Worm (Caenorhabditis elegans): Measurements from ENCODE around the gene F49C5.5.

Gene F49C5.5

ce11 chrII:12555579-12555978, 9.3 kb upstream of the F49C5.5 start, which contains the start of gene F49C5.11:
F49C5.11 (plus strand) TSS chrII:12555879.
- TF ChIP-seq unc-62 (GFP tag; optimal IDR thresholded peaks at IDR 0.05 in 1 of 2): peak in 1 of 2 experiments; percentile 89
- TF ChIP-seq unc-62 (tag; optimal IDR thresholded peaks at IDR 0.05): no peak
- no peak for TF ChIP-seq nhr-6 (tag; optimal IDR thresholded peaks at IDR 0.05)
- TF ChIP-seq hif-1 (tag; optimal IDR thresholded peaks at IDR 0.05): no peak

ce11 chrII:12550940-12551339, 4.6 kb upstream of the F49C5.5 start:
- no peak for TF ChIP-seq lir-3 (tag; optimal IDR thresholded peaks at IDR 0.05)
- no peak for TF ChIP-seq nhr-10 (tag; optimal IDR thresholded peaks at IDR 0.05)
- TF ChIP-seq aha-1 (tag): peak; percentile 55

ce11 chrII:12549613-12550012, 3.3 kb upstream of the F49C5.5 start:
- TF ChIP-seq tra-1 (GFP tag; IDR thresholded peaks at IDR 0.05) (0 out of 2 replicates have a peak, but pooled peaks have one; percentile 24), mes-2 (tag; optimal IDR thresholded peaks at IDR 0.05; ENCODE audit: poor library complexity, severe bottlenecking) (no peak), ztf-7 (tag; optimal IDR thresholded peaks at IDR 0.05) (no peak), mxl-3 (GFP tag; optimal IDR thresholded peaks at IDR 0.05) (no peak), zfp-3 (GFP tag; conservative IDR thresholded peaks at IDR 0.05) (no peak), nhr-10 (tag; optimal IDR thresholded peaks at IDR 0.05) (no peak), aha-1 (tag) (peak; percentile 78), nhr-76 (tag; optimal IDR thresholded peaks at IDR 0.05) (no peak), arid-1 (GFP tag; conservative IDR thresholded peaks at IDR 0.05) (no peak), nhr-41 (GFP tag; IDR thresholded peaks at IDR 0.05) (no peak), lin-39 (tag; optimal IDR thresholded peaks at IDR 0.05) (no peak), ztf-11 (tag; optimal IDR thresholded peaks at IDR 0.05) (no peak), D1046.2 (GFP tag; IDR thresholded peaks at IDR 0.05) (no peak), cey-2 (tag; optimal IDR thresholded peaks at IDR 0.05; ENCODE audit: borderline replicate concordance, insufficient read depth) (peak; percentile 16), egl-27 (tag; optimal IDR thresholded peaks at IDR 0.05) (no peak), nhr-28 (tag; optimal IDR thresholded peaks at IDR 0.05) (peak; percentile 47), unc-62 (GFP tag; optimal IDR thresholded peaks at IDR 0.05 in 1 of 2) (peak in 1 of 2 experiments; percentile 80), unc-62 (tag; optimal IDR thresholded peaks at IDR 0.05) (no peak)

- TF ChIP-seq dmd-8 (GFP tag; IDR thresholded peaks at IDR 0.05) (no peak), tra-1 (GFP tag; IDR thresholded peaks at IDR 0.05) (no peak), lin-15B (tag; optimal IDR thresholded peaks at IDR 0.05) (no peak), nhr-76 (tag; optimal IDR thresholded peaks at IDR 0.05) (no peak), nhr-111 (GFP tag; optimal IDR thresholded peaks at IDR 0.05) (no peak), zag-1 (tag; optimal IDR thresholded peaks at IDR 0.05) (no peak)
These were observed 1.2 kb upstream of the F49C5.5 start, which contains the start of gene F49C5.16 for ce11 chrII:12547547-12547946. F49C5.16 (plus strand) TSS chrII:12547847.

- TF ChIP-seq snpc-1.2 (GFP tag; IDR thresholded peaks at IDR 0.05) (no peak), mdl-1 (tag; optimal IDR thresholded peaks at IDR 0.05) (no peak), zfp-3 (GFP tag; conservative IDR thresholded peaks at IDR 0.05) (no peak), hmg-1.1 (GFP tag; IDR thresholded peaks at IDR 0.05) (no peak), mep-1 (tag; optimal IDR thresholded peaks at IDR 0.05) (no peak), nhr-6 (tag; optimal IDR thresholded peaks at IDR 0.05) (no peak), dve-1 (tag; optimal IDR thresholded peaks at IDR 0.05; ENCODE audit: insufficient read depth) (no peak), daf-8 (GFP tag; IDR thresholded peaks at IDR 0.05) (no peak), pha-4 (GFP tag; IDR thresholded peaks at IDR 0.05) (no peak), pha-4 (tag; optimal IDR thresholded peaks at IDR 0.05) (no peak), Y105C5A.15 (GFP tag; IDR thresholded peaks at IDR 0.05) (no peak), mes-2 (tag; optimal IDR thresholded peaks at IDR 0.05; ENCODE audit: poor library complexity, severe bottlenecking) (no peak), ama-1 (optimal IDR thresholded peaks at IDR 0.05) (no peak), unc-39 (tag; optimal IDR thresholded peaks at IDR 0.05) (no peak), ceh-62 (tag; optimal IDR thresholded peaks at IDR 0.05) (no peak), hlh-30 (tag; optimal IDR thresholded peaks at IDR 0.05; ENCODE audit: insufficient read depth) (no peak), Y5F2A.4 (GFP tag; optimal IDR thresholded peaks at IDR 0.05) (no peak), aha-1 (tag) (no peak), skn-1 (tag; optimal IDR thresholded peaks at IDR 0.05) (no peak), dpl-1 (GFP tag; optimal IDR thresholded peaks at IDR 0.05) (no peak)
These were observed 1.8 kb downstream of the F49C5.5 start, which contains the start of gene F49C5.9 for ce11 chrII:12544533-12544932. F49C5.9 (minus strand) TSS chrII:12544633.

All from whole organism, L4 larva.